Fruit fly (Drosophila melanogaster) whole organism, wandering third instar larva: Measurements from ENCODE around the gene Hem.

Experiments used
- GATAd ChIP-seq: sonication (Bioruptor generic); optimal IDR thresholded peaks from 2 replicates; lab custom pipeline; 2016; ENCODE audit warnings: missing biosample characterization, missing genetic modification characterization
- Hr78 ChIP-seq: fragments of >200 bp; optimal IDR thresholded peaks from 2 replicates; lab custom pipeline; 2017; ENCODE audit warnings: missing biosample characterization, missing genetic modification characterization
- Jra ChIP-seq: sonication (Bioruptor generic); optimal IDR thresholded peaks from 2 replicates; lab custom pipeline; 2016; ENCODE audit warnings: missing biosample characterization, missing genetic modification characterization
- Sp1 ChIP-seq: fragments of 200-800 bp; sonication (Bioruptor generic); optimal IDR thresholded peaks from 3 replicates; lab custom pipeline; 2019; ENCODE audit warnings: missing biosample characterization, mild to moderate bottlenecking, missing genetic modification characterization, moderate library complexity
- br ChIP-seq: fragments of 200-800 bp; sonication (Bioruptor generic); optimal IDR thresholded peaks from 2 replicates; lab custom pipeline; 2016; ENCODE audit warnings: missing biosample characterization, missing genetic modification characterization
- dl ChIP-seq, 2 experiments: fragments of 175-275, 200-275 bp in 1 of 2; fragments of 200-275 bp in 1 of 2; sonication (Bioruptor generic); optimal IDR thresholded peaks; lab custom pipeline; 2018; ENCODE audit warnings: mild to moderate bottlenecking in 2 of 2, missing biosample characterization in 2 of 2, missing genetic modification characterization in 2 of 2, moderate library complexity in 2 of 2; ENCODE audit not compliant: partially characterized antibody in 2 of 2, insufficient read depth in 1 of 2
- dmrt93B ChIP-seq: fragments of 200-800 bp; sonication (Bioruptor generic); optimal IDR thresholded peaks from 2 replicates; lab custom pipeline; 2018; ENCODE audit warnings: missing biosample characterization, mild to moderate bottlenecking, missing genetic modification characterization
- dsf ChIP-seq: sonication (Bioruptor generic); optimal IDR thresholded peaks from 2 replicates; lab custom pipeline; 2016; ENCODE audit warnings: missing biosample characterization, missing genetic modification characterization, borderline replicate concordance
- fru ChIP-seq: fragments of 200-800 bp; sonication (Bioruptor generic); optimal IDR thresholded peaks from 3 replicates; lab custom pipeline; 2016; ENCODE audit warnings: missing biosample characterization, mild to moderate bottlenecking, missing genetic modification characterization
- h ChIP-seq: fragments of 200-800 bp; sonication (Bioruptor generic); optimal IDR thresholded peaks from 3 replicates; lab custom pipeline; 2016; ENCODE audit warnings: missing biosample characterization, mild to moderate bottlenecking, missing genetic modification characterization
- jim ChIP-seq: fragments of 175-275, 200-325 bp; sonication (Bioruptor generic); optimal IDR thresholded peaks from 2 replicates; lab custom pipeline; 2016; ENCODE audit warnings: missing biosample characterization, mild to moderate bottlenecking, missing genetic modification characterization
- lola ChIP-seq: fragments of >200 bp; optimal IDR thresholded peaks from 2 replicates; lab custom pipeline; 2017; ENCODE audit warnings: missing biosample characterization, missing genetic modification characterization
- pan ChIP-seq: fragments of >200 bp; optimal IDR thresholded peaks from 2 replicates; lab custom pipeline; 2017
- usp ChIP-seq: fragments of >200 bp; optimal IDR thresholded peaks from 2 replicates; lab custom pipeline; 2017; ENCODE audit warnings: missing biosample characterization, missing genetic modification characterization

DNA sequence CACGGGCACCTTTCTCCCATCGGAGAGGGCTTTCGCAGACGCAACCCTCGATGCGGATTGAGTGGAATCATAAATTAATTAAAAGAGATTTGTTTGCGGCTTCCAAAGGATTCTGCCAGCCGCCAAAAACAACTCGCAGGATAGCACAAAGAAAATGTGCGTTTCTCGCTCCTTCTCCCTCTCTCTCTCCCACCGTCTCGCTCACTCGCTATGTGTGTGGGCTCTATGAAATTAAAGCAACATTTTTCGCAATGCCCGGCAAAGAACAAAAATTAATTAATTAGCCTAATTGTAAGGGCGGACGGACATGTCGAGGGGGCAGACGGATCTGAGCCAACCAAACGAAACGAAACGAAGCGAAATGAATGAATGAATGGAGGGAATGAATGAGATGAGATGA is 50.3 kb downstream of the Hem start:
- no peak for TF ChIP-seq pan (lab: Kevin White, UChicago)
- TF ChIP-seq Hr78 = no peak
- no peak for TF ChIP-seq GATAd (GFP tag; lab: Kevin White, UChicago)
- no peak for TF ChIP-seq Jra
- TF ChIP-seq br (GFP tag; lab: Kevin White, UChicago) = no peak
- TF ChIP-seq dmrt93B = no peak
- no peak for TF ChIP-seq jim (GFP tag; lab: Kevin White, UChicago)
- TF ChIP-seq dsf (GFP tag; lab: Kevin White, UChicago) = no peak
- TF ChIP-seq h (GFP tag; lab: Kevin White, UChicago) = no peak
- no peak for TF ChIP-seq dl (GFP tag; optimal IDR thresholded peaks at IDR 0.05; lab: Kevin White, UChicago; ENCODE audit: insufficient read depth in 1 of 2, partially characterized antibody in 2 of 2)
- no peak for TF ChIP-seq lola (GFP tag; lab: Kevin White, UChicago)
- no peak for TF ChIP-seq fru (GFP tag; lab: Kevin White, UChicago)
- TF ChIP-seq Sp1 = no peak
- no peak for TF ChIP-seq usp
